Fruit fly (Drosophila melanogaster): ENCODE results near the gene ND-B14.5A.
A peak's percentile ranks its signal among the peaks of the same experiment; 100 is the strongest.

The ND-B14.5A gene

dm6 chrX:2161020-2161419, 11.3 kb upstream of the ND-B14.5A start (continued):
- TF ChIP-seq CG4820 (GFP tag; optimal IDR thresholded peaks at IDR 0.05) (no peak), CG10959 (GFP tag; IDR thresholded peaks at IDR 0.05) (no peak), dati (GFP tag; IDR thresholded peaks at IDR 0.05) (no peak), bsh (GFP tag; optimal IDR thresholded peaks at IDR 0.05) (no peak), Eip74EF (GFP tag; optimal IDR thresholded peaks at IDR 0.05) (no peak), CG2678 (tag; optimal IDR thresholded peaks at IDR 0.05) (peak; percentile 39), GATAe (GFP tag; conservative IDR thresholded peaks at IDR 0.05) (peak; percentile 82), dpn (GFP tag; optimal IDR thresholded peaks at IDR 0.05) (no peak), CG11504 (tag; optimal IDR thresholded peaks at IDR 0.05) (no peak), Lhr (GFP tag; optimal IDR thresholded peaks at IDR 0.05) (no peak), Usf (GFP tag; optimal IDR thresholded peaks at IDR 0.05) (no peak), Trl (optimal IDR thresholded peaks at IDR 0.05) (no peak), Trl (GFP tag; optimal IDR thresholded peaks at IDR 0.05) (no peak), CG8290 (GFP tag; optimal IDR thresholded peaks at IDR 0.05) (no peak), CG8290 (tag; optimal IDR thresholded peaks at IDR 0.05) (peak in 1 of 2 experiments; percentile 71), ranshi (GFP tag; IDR thresholded peaks at IDR 0.05) (no peak), kah (GFP tag; optimal IDR thresholded peaks at IDR 0.05) (no peak), CG7839 (tag; optimal IDR thresholded peaks at IDR 0.05) (peak; percentile 18), dan (GFP tag; IDR thresholded peaks at IDR 0.05) (no peak), vfl (GFP tag; optimal IDR thresholded peaks at IDR 0.05) (no peak), Meics (GFP tag; optimal IDR thresholded peaks at IDR 0.05) (peak; percentile 39), Fer3 (tag; optimal IDR thresholded peaks at IDR 0.05) (peak; percentile 23), Bgb (GFP tag; IDR thresholded peaks at IDR 0.05; ENCODE audit: partially characterized antibody) (no peak), chm (GFP tag; IDR thresholded peaks at IDR 0.05) (no peak), CG34376 (GFP tag; optimal IDR thresholded peaks at IDR 0.05) (peak; percentile 63), sens (GFP tag) (no peak)

DNA sequence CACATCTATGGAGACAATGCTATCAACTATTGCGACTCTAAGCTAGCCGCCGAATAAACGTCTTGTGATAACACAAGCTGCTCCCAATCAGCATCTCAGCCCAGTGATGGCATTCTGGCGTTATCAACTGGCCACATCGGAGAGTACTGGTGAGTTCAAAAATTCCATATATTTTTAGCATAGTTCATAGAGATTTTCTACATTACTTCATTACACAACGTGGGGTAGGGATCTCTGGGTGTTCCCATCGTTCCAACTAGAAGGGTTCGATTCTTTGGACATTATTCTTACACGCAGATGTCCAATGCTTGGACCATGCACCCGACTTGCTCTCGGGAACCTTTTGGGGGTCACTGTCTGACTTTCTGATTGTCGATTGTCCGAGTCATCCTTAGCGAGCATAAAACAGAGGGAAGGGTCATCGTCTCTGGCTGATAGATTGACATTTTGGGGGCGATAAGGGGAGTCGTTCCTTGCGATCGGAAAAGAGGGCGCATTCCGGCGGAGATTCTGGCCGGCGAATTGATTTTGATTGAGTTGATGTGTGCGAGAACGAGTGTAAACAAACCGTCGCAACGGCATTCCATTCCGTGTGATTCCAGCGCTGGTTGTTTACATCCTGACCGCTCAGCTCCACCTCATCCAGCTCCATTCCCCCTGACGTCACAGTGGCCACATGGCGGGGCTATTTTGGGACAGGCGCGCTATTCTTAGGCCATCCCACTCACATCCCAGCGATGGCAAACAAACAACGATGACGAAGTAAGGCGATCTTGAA, 10.0 kb upstream of the ND-B14.5A start, which contains the start of the genes Cyp4d1 and CG3630:
TSS of gene Cyp4d1 (minus strand) at position 51 of the 778 bp plus-strand sequence.
TSS of gene CG3630 (plus strand) at position 67 of the 778 bp plus-strand sequence.
- TF ChIP-seq CG8290 (GFP tag; optimal IDR thresholded peaks at IDR 0.05) (no peak), CG8290 (tag; optimal IDR thresholded peaks at IDR 0.05) (no peak), Pdp1 (GFP tag; optimal IDR thresholded peaks at IDR 0.05) (peak in 1 of 2 experiments; percentile 56), bab2 (GFP tag; optimal IDR thresholded peaks at IDR 0.05) (no peak), CG12769 (tag; optimal IDR thresholded peaks at IDR 0.05) (peak; percentile 86), sd (tag; optimal IDR thresholded peaks at IDR 0.05) (peak; percentile 77), chinmo (GFP tag; IDR thresholded peaks at IDR 0.05; ENCODE audit: partially characterized antibody) (0 out of 4 replicates have a peak, but pooled peaks have one; percentile 11), CG2875 (GFP tag; optimal IDR thresholded peaks at IDR 0.05) (no peak), sr (GFP tag; IDR thresholded peaks at IDR 0.05) (0 out of 3 replicates have a peak, but pooled peaks have one; percentile 11), CG7963 (GFP tag; IDR thresholded peaks at IDR 0.05; ENCODE audit: partially characterized antibody) (no peak), Hr78 (GFP tag; optimal IDR thresholded peaks at IDR 0.05) (peak in 1 of 2 experiments; percentile 14), CG34376 (GFP tag; optimal IDR thresholded peaks at IDR 0.05) (peak; percentile 12), CG14667 (GFP tag; IDR thresholded peaks at IDR 0.05) (no peak)

DNA sequence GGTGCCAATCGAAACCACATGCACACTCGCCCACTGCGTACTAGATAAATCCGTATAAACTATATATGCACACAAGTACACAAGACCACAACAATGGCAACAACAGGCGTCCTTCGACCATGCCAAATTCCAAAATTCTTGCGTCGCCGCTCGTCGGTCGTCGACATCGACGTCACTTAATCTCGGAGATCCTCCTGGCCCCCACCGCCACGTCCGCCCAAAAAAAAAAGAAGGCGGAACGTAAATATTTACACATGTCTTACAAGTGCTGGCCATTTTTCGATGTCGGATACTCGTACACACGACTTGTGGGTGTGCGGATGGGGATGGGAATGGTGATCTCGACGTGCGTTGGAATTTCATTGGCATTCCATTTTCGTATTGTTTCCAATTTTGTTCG, 9.0 kb upstream of the ND-B14.5A start:
- TF ChIP-seq sd (tag; optimal IDR thresholded peaks at IDR 0.05) (peak; percentile 98), CG10543 (GFP tag; optimal IDR thresholded peaks at IDR 0.05) (peak; percentile 41), CG11696 (GFP tag; IDR thresholded peaks at IDR 0.05) (no peak), ftz-f1 (GFP tag; optimal IDR thresholded peaks at IDR 0.05) (peak; percentile 22), CG10147 (GFP tag; optimal IDR thresholded peaks at IDR 0.05) (no peak), CG12769 (tag; optimal IDR thresholded peaks at IDR 0.05) (peak; percentile 45)
